Fruit fly (Drosophila melanogaster) whole organism, prepupa: ENCODE data around the gene CG46308.
A peak's percentile ranks its signal among the peaks of the same experiment; 100 is the strongest.

Source experiments
- Blimp-1 ChIP-seq: fragments of 200-800 bp; sonication (Bioruptor generic); optimal IDR thresholded peaks from 3 replicates; lab custom pipeline; 2017; ENCODE audit warnings: missing biosample characterization, missing genetic modification characterization, mild to moderate bottlenecking, moderate library complexity, missing genetic modification reagents
- CG10631 ChIP-seq: fragments of 200-800 bp; sonication (Bioruptor generic); optimal IDR thresholded peaks from 2 replicates; lab custom pipeline; 2016; ENCODE audit warnings: missing biosample characterization, missing genetic modification characterization
- CG10669 ChIP-seq: fragments of 200-800 bp; sonication (Bioruptor generic); optimal IDR thresholded peaks from 3 replicates; lab custom pipeline; 2018; ENCODE audit warnings: missing biosample characterization, mild to moderate bottlenecking, missing genetic modification characterization, moderate library complexity
- CG11294 ChIP-seq: fragments of 200-800 bp; sonication (Bioruptor generic); IDR thresholded peaks from 2 replicates; pipeline ENCODE4 v1.3.6; 2022; ENCODE audit warnings: missing biosample characterization, missing genetic modification characterization
- CG11762 ChIP-seq: fragments of 200-800 bp; sonication (Bioruptor generic); optimal IDR thresholded peaks from 3 replicates; lab custom pipeline; 2016; ENCODE audit warnings: missing biosample characterization, missing genetic modification characterization; ENCODE audit not compliant: insufficient read depth
- CG15336 ChIP-seq: fragments of 200-800 bp; sonication (Bioruptor generic); IDR thresholded peaks from 2 replicates; pipeline ENCODE4 v1.3.6; 2022; ENCODE audit warnings: missing biosample characterization, missing genetic modification characterization
- CG16779 ChIP-seq: fragments of 200-800 bp; sonication (Bioruptor generic); optimal IDR thresholded peaks from 3 replicates; lab custom pipeline; 2017; ENCODE audit warnings: missing biosample characterization, mild to moderate bottlenecking, missing genetic modification characterization
- CG32006 ChIP-seq: fragments of 200-800 bp; sonication (Bioruptor generic); optimal IDR thresholded peaks from 3 replicates; lab custom pipeline; 2017; ENCODE audit warnings: missing biosample characterization, mild to moderate bottlenecking, missing genetic modification characterization
- CG4318 ChIP-seq: fragments of 200-800 bp; sonication (Bioruptor generic); optimal IDR thresholded peaks from 3 replicates; lab custom pipeline; 2017; ENCODE audit warnings: missing biosample characterization, mild to moderate bottlenecking, missing genetic modification characterization
- CG6163 ChIP-seq: fragments of 200-800 bp; sonication (Bioruptor generic); IDR thresholded peaks from 3 replicates; pipeline ENCODE4 v1.3.6; 2022; ENCODE audit warnings: missing biosample characterization, missing genetic modification characterization
- CG6792 ChIP-seq: fragments of 200-800 bp; sonication (Bioruptor generic); optimal IDR thresholded peaks from 3 replicates; lab custom pipeline; 2016; ENCODE audit warnings: missing biosample characterization, missing genetic modification characterization
- CG6854 ChIP-seq: fragments of 200-800 bp; sonication (Bioruptor generic); optimal IDR thresholded peaks from 2 replicates; lab custom pipeline; 2017; ENCODE audit warnings: missing biosample characterization, mild to moderate bottlenecking, missing genetic modification characterization
- CG7368 ChIP-seq: fragments of 200-800 bp; sonication (Bioruptor generic); optimal IDR thresholded peaks from 3 replicates; lab custom pipeline; 2016; ENCODE audit warnings: missing biosample characterization, missing genetic modification characterization
- CG8119 ChIP-seq: fragments of 200-800 bp; sonication (Bioruptor generic); IDR thresholded peaks from 3 replicates; pipeline ENCODE4 v1.3.6; 2022; ENCODE audit warnings: missing biosample characterization, missing genetic modification characterization
- CG9139 ChIP-seq: fragments of 200-800 bp; sonication (Bioruptor generic); optimal IDR thresholded peaks from 3 replicates; lab custom pipeline; 2017; ENCODE audit warnings: missing biosample characterization, mild to moderate bottlenecking, missing genetic modification characterization
- Eip75B ChIP-seq: fragments of 200-800 bp; sonication (Bioruptor generic); optimal IDR thresholded peaks from 3 replicates; lab custom pipeline; 2016; ENCODE audit warnings: missing biosample characterization, missing genetic modification characterization
- Eip78C ChIP-seq: fragments of 200-800 bp; sonication (Bioruptor generic); peaks from one replicate; lab custom pipeline; 2016; ENCODE audit warnings: missing biosample characterization, missing genetic modification characterization
- Eip93F ChIP-seq: fragments of 200-800 bp; sonication (Bioruptor generic); optimal IDR thresholded peaks from 2 replicates; lab custom pipeline; 2016; ENCODE audit warnings: missing biosample characterization, mild to moderate bottlenecking, missing genetic modification characterization
- Hr38 ChIP-seq: sonication (Bioruptor generic); optimal IDR thresholded peaks from 2 replicates; lab custom pipeline; 2016; ENCODE audit warnings: missing biosample characterization, missing genetic modification characterization
- Lpt ChIP-seq: fragments of 200-800 bp; sonication (Bioruptor generic); optimal IDR thresholded peaks from 3 replicates; lab custom pipeline; 2016; ENCODE audit warnings: missing biosample characterization, missing genetic modification characterization
- Met ChIP-seq: fragments of 200-800 bp; sonication (Bioruptor generic); optimal IDR thresholded peaks from 3 replicates; lab custom pipeline; 2016; ENCODE audit warnings: missing biosample characterization, missing genetic modification characterization
- OdsH ChIP-seq: fragments of 200-800 bp; sonication (Bioruptor generic); optimal IDR thresholded peaks from 3 replicates; lab custom pipeline; 2016; ENCODE audit warnings: missing biosample characterization, missing genetic modification characterization
- Smox ChIP-seq: fragments of 200-800 bp; sonication (Bioruptor generic); optimal IDR thresholded peaks from 3 replicates; lab custom pipeline; 2016; ENCODE audit warnings: missing biosample characterization, missing genetic modification characterization
- Sox102F ChIP-seq: fragments of 200-800 bp; sonication (Bioruptor generic); optimal IDR thresholded peaks from 2 replicates; lab custom pipeline; 2016; ENCODE audit warnings: missing biosample characterization, mild to moderate bottlenecking, missing genetic modification characterization
- Sox14 ChIP-seq: fragments of 200-800 bp; sonication (Bioruptor generic); optimal IDR thresholded peaks from 3 replicates; lab custom pipeline; 2016; ENCODE audit warnings: missing biosample characterization, missing genetic modification characterization
- Sox15 ChIP-seq: fragments of 200-800 bp; sonication (Bioruptor generic); optimal IDR thresholded peaks from 3 replicates; lab custom pipeline; 2016; ENCODE audit warnings: missing biosample characterization, missing genetic modification characterization
- achi ChIP-seq: fragments of 200-800 bp; sonication (Bioruptor generic); optimal IDR thresholded peaks from 3 replicates; lab custom pipeline; 2016; ENCODE audit warnings: missing biosample characterization, missing genetic modification characterization
- acj6 ChIP-seq: fragments of 200-800 bp; sonication (Bioruptor generic); optimal IDR thresholded peaks from 3 replicates; lab custom pipeline; 2016; ENCODE audit warnings: missing biosample characterization, missing genetic modification characterization
- cyc ChIP-seq: fragments of 200-800 bp; sonication (Bioruptor generic); optimal IDR thresholded peaks from 3 replicates; lab custom pipeline; 2016; ENCODE audit warnings: missing biosample characterization, missing genetic modification characterization
- dac ChIP-seq: fragments of 200-800 bp; sonication (Bioruptor generic); optimal IDR thresholded peaks from 2 replicates; lab custom pipeline; 2017; ENCODE audit warnings: missing biosample characterization, mild to moderate bottlenecking, missing genetic modification characterization
- dsx ChIP-seq: fragments of 200-800 bp; optimal IDR thresholded peaks from 3 replicates; lab custom pipeline; 2019; ENCODE audit warnings: missing biosample characterization, mild to moderate bottlenecking, missing genetic modification characterization, moderate library complexity; ENCODE audit not compliant: poor library complexity, severe bottlenecking
- eg ChIP-seq: fragments of 200-800 bp; sonication (Bioruptor generic); IDR thresholded peaks from 3 replicates; pipeline ENCODE4 v1.3.6; 2022; ENCODE audit warnings: missing biosample characterization, missing genetic modification characterization
- esn ChIP-seq: fragments of 200-800 bp; sonication (Bioruptor generic); optimal IDR thresholded peaks from 2 replicates; lab custom pipeline; 2016; ENCODE audit warnings: missing biosample characterization, mild to moderate bottlenecking, missing genetic modification characterization, moderate library complexity
- fd59A ChIP-seq: fragments of 200-800 bp; sonication (Bioruptor generic); optimal IDR thresholded peaks from 2 replicates; lab custom pipeline; 2017; ENCODE audit warnings: missing biosample characterization, mild to moderate bottlenecking, missing genetic modification characterization, missing genetic modification reagents
- fd85E ChIP-seq: fragments of 200-800 bp; sonication (Bioruptor generic); optimal IDR thresholded peaks from 3 replicates; lab custom pipeline; 2016; ENCODE audit warnings: missing biosample characterization, missing genetic modification characterization
- fkh ChIP-seq: fragments of 200-800 bp; sonication (Bioruptor generic); optimal IDR thresholded peaks from 3 replicates; lab custom pipeline; 2017; ENCODE audit warnings: missing biosample characterization, mild to moderate bottlenecking, missing genetic modification characterization, moderate library complexity
- lz ChIP-seq: fragments of 200-800 bp; sonication (Bioruptor generic); optimal IDR thresholded peaks from 3 replicates; lab custom pipeline; 2016; ENCODE audit warnings: missing biosample characterization, missing genetic modification characterization
- pdm3 ChIP-seq: fragments of 200-800 bp; sonication (Bioruptor generic); optimal IDR thresholded peaks from 3 replicates; lab custom pipeline; 2016; ENCODE audit warnings: missing biosample characterization, missing genetic modification characterization
- spab ChIP-seq: fragments of 200-800 bp; sonication (Bioruptor generic); optimal IDR thresholded peaks from 2 replicates; lab custom pipeline; 2017; ENCODE audit warnings: missing biosample characterization, mild to moderate bottlenecking, missing genetic modification characterization, missing genetic modification reagents
- ss ChIP-seq, 2 experiments: fragments of 200-800 bp; sonication (Bioruptor generic); optimal IDR thresholded peaks; 2 replicates in 1 of 2; 3 replicates in 1 of 2; lab custom pipeline; 2017 to 2018; ENCODE audit warnings: mild to moderate bottlenecking in 2 of 2, missing biosample characterization in 2 of 2, missing genetic modification characterization in 2 of 2, moderate library complexity in 1 of 2
- svp ChIP-seq: fragments of 200-800 bp; sonication (Bioruptor generic); peaks from one replicate; lab custom pipeline; 2016; ENCODE audit warnings: missing biosample characterization, missing genetic modification characterization
- topi ChIP-seq: fragments of 200-800 bp; sonication (Bioruptor generic); optimal IDR thresholded peaks from 3 replicates; lab custom pipeline; 2016; ENCODE audit warnings: missing biosample characterization, missing genetic modification characterization
- vri ChIP-seq: fragments of 200-800 bp; sonication (Bioruptor generic); optimal IDR thresholded peaks from 3 replicates; lab custom pipeline; 2016; ENCODE audit warnings: missing biosample characterization, mild to moderate bottlenecking, missing genetic modification characterization

The CG46308 gene

DNA sequence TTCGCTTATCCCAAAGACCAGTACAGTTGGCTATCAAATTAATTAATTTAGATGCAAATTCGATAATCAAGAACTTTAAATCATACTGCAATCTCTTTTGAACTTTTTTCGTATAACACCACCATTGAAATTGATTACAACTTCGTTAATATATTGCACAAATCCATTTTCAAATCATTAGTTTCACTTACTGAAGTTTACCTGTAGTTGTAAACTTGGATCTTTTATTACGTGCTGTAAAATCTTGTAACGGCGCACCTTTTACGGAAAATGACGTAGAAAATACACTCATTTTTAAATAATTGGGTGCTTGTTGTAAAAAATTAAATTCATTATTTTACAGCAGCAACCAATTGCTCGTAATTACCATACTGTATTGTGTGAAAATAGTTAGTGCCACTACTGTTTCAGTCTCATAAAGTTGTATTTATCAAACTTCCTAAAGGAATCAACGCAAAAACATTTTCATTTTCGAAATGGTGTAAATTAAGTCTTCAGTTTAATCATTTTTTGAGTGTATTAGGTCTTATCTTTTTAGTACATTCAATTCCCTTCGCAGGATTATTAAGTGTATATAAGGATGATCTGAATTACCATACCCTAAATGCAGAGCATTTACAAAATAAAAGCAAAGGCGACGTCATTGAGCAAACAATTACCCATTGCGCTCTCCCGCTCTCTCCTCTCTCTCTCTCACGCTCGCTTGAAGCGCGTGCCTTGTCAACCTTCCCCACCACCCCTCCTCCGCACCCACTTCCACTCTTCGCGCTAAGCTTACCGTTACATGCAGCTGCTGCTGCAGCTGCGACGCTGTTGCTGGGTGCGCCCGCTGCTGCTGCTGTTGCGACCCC is 50.8 kb downstream of the CG46308 start (continued):
- TF ChIP-seq CG10669 (GFP tag; lab: Kevin White, UChicago): no peak
- TF ChIP-seq eg: peak; percentile 58
- peak; percentile 5; the same call in 1 of the 2 replicates for TF ChIP-seq CG11294 (GFP tag; lab: Robert Waterston, UW)
- no peak for TF ChIP-seq CG9139
- TF ChIP-seq OdsH (GFP tag; lab: Kevin White, UChicago): peak; percentile 44
- TF ChIP-seq Eip93F (GFP tag; lab: Kevin White, UChicago): no peak
- no peak for TF ChIP-seq fd59A
- TF ChIP-seq CG15336 (GFP tag; lab: Robert Waterston, UW): peak; percentile 36
- TF ChIP-seq CG10631 (GFP tag; lab: Kevin White, UChicago): peak; percentile 17
- TF ChIP-seq fkh (GFP tag; lab: Kevin White, UChicago): peak; percentile 25
- TF ChIP-seq acj6 (GFP tag; lab: Kevin White, UChicago): peak; percentile 2
- TF ChIP-seq svp: peak; percentile 19
- peak; percentile 28 for TF ChIP-seq esn (GFP tag; lab: Kevin White, UChicago)
- TF ChIP-seq cyc (GFP tag; lab: Kevin White, UChicago): peak; percentile 15
- peak; percentile 45 for TF ChIP-seq topi (GFP tag; lab: Kevin White, UChicago)
- TF ChIP-seq fd85E (GFP tag; lab: Kevin White, UChicago): no peak
- TF ChIP-seq CG4318 (GFP tag; lab: Kevin White, UChicago): no peak
- TF ChIP-seq Lpt (GFP tag; lab: Kevin White, UChicago): no peak
- no peak for TF ChIP-seq Sox102F
- no peak for TF ChIP-seq Hr38
- no peak; the same call in 1 of the 3 replicates for TF ChIP-seq CG8119 (GFP tag; lab: Robert Waterston, UW)

DNA sequence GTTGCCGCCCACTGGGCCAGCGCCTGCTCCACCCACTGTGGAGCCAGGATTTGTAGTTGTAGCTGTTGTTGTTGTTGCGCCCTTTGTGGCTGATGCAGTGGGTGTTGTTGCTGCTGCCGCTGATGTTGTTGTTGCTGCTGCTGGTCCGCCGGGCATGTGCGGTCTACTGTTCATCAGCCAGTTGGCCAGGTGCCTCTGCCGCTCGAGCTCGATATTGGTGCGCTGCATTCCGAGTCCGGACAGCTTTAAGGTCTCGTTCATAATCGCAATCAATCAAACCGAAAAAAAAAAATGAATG is 51.4 kb downstream of the CG46308 start:
- TF ChIP-seq Smox (GFP tag; lab: Kevin White, UChicago): no peak
- no peak for TF ChIP-seq lz (GFP tag; lab: Kevin White, UChicago)
- TF ChIP-seq fkh (GFP tag; lab: Kevin White, UChicago): no peak

DNA sequence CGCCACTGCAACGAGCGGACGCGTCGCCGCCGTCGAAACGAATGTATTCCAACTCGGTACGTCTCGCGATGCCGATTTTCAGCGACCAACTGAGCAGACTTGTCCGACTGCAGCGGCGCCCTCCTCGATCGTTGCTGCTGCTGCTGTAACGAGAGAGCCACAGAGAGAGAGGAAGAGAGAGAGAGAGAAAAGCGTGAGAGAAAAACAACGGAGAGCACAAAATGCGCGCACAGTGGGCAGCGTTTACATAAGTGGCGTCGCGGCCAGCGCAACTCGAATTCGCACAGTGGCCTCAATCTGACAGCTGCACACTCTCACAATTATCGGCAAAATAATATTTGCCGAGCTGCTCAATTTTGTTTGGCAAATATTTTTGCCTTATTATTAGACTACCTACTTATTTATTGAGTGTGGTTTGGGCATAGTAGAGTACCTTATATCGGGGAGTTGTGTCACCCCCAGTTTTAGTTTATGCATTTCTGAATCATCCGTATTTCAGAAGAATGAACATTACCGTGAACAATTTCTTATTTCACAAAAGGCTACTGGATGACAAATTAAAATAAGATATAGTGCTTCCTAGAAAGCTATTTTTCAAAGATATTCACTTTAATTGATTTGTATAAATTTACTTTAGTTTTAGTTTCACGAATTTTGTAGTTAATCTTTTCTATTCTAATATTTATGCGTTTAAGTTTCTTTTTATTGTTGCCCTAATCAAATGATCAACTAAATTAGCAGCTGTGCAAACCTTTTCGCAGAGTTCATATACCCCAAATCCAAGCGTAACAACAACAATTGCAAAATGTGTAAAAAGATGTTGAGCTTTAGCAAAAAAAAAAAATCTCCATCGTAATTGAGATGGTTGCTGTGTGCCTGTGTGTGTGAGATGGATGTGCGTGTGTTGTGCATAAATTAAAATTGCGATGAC is 52.0 kb downstream of the CG46308 start:
- peak; percentile 89 for TF ChIP-seq svp
- TF ChIP-seq Hr38: no peak
- peak; percentile 84 for TF ChIP-seq CG32006 (GFP tag; lab: Kevin White, UChicago)
- peak; percentile 95 for TF ChIP-seq Eip78C (GFP tag; lab: Kevin White, UChicago)
- peak; percentile 83 for TF ChIP-seq CG6163
- peak; percentile 63 for TF ChIP-seq Sox15
- peak; percentile 44; the same call in 2 of the 3 replicates for TF ChIP-seq CG8119 (GFP tag; lab: Robert Waterston, UW)
- no peak for TF ChIP-seq dsx
- peak; percentile 43 for TF ChIP-seq achi (GFP tag; lab: Kevin White, UChicago)
- peak; percentile 57 for TF ChIP-seq Sox14
- peak; percentile 66 for TF ChIP-seq pdm3 (GFP tag; lab: Kevin White, UChicago)
- peak; percentile 89 for TF ChIP-seq vri (GFP tag; lab: Kevin White, UChicago)
- TF ChIP-seq fd59A: peak; percentile 57
- TF ChIP-seq ss (GFP tag; optimal IDR thresholded peaks at IDR 0.05; lab: Kevin White, UChicago): peak; percentile 14 to 27
- peak; percentile 69 for TF ChIP-seq Smox (GFP tag; lab: Kevin White, UChicago)
- no peak for TF ChIP-seq Eip93F (GFP tag; lab: Kevin White, UChicago)
- peak; percentile 67 for TF ChIP-seq Eip75B (GFP tag; lab: Kevin White, UChicago)
- TF ChIP-seq fd85E (GFP tag; lab: Kevin White, UChicago): peak; percentile 27
- peak; percentile 65 for TF ChIP-seq CG11762 (GFP tag; lab: Kevin White, UChicago)
- no peak for TF ChIP-seq CG16779 (tag; lab: Kevin White, UChicago)
- peak; percentile 12 for TF ChIP-seq spab (GFP tag; lab: Kevin White, UChicago)
- peak; percentile 60 for TF ChIP-seq CG4318 (GFP tag; lab: Kevin White, UChicago)
- peak; percentile 72 for TF ChIP-seq CG6854 (GFP tag; lab: Kevin White, UChicago)
- peak; percentile 56 for TF ChIP-seq dac (GFP tag; lab: Kevin White, UChicago)
- no peak for TF ChIP-seq Blimp-1
- TF ChIP-seq CG6792 (GFP tag; lab: Kevin White, UChicago): peak; percentile 60
- peak; percentile 61 for TF ChIP-seq Sox102F
- TF ChIP-seq Lpt (GFP tag; lab: Kevin White, UChicago): no peak
- peak; percentile 51 for TF ChIP-seq CG7368 (GFP tag; lab: Kevin White, UChicago)
- peak; percentile 77 for TF ChIP-seq Met (GFP tag; lab: Kevin White, UChicago)
